Worm (Caenorhabditis elegans) whole organism, mixed stage, embryonic: ENCODE results near the gene sars-1.

Experiments
- M03D4.4 ChIP-seq: sonication (generic microtip); optimal IDR thresholded peaks from 2 replicates; lab custom pipeline; 2017; ENCODE audit warnings: mild to moderate bottlenecking, missing genetic modification characterization, missing compliant biosample characterization
- bed-3 ChIP-seq: fragments of 200-800 bp; sonication (Bioruptor generic); optimal IDR thresholded peaks from 3 replicates; lab custom pipeline; 2018; ENCODE audit warnings: mild to moderate bottlenecking, missing genetic modification characterization, moderate library complexity, missing compliant biosample characterization
- blmp-1 ChIP-seq: fragments of 150-350 bp; optimal IDR thresholded peaks from 2 replicates; lab custom pipeline; 2014; ENCODE audit warnings: missing biosample characterization, missing genetic modification characterization
- ceh-43 ChIP-seq: fragments of 200-800 bp; sonication (Bioruptor generic); optimal IDR thresholded peaks from 2 replicates; lab custom pipeline; 2018; ENCODE audit warnings: mild to moderate bottlenecking, missing genetic modification characterization, moderate library complexity, missing compliant biosample characterization
- ceh-83 ChIP-seq: fragments of 200-800 bp; sonication (Bioruptor generic); optimal IDR thresholded peaks from 2 replicates; lab custom pipeline; 2018; ENCODE audit warnings: mild to moderate bottlenecking, missing genetic modification characterization, missing compliant biosample characterization
- ces-1 ChIP-seq: fragments of 150-350 bp; optimal IDR thresholded peaks from 2 replicates; lab custom pipeline; 2014; ENCODE audit warnings: missing biosample characterization, missing genetic modification reagents, missing genetic modification characterization
- cnd-1 ChIP-seq: fragments of 200-800 bp; sonication (Bioruptor generic); optimal IDR thresholded peaks from 2 replicates; lab custom pipeline; 2018; ENCODE audit warnings: mild to moderate bottlenecking, missing genetic modification characterization, missing compliant biosample characterization
- drap-1 ChIP-seq: fragments of 200-800 bp; sonication (Bioruptor generic); optimal IDR thresholded peaks from 3 replicates; lab custom pipeline; 2018; ENCODE audit warnings: mild to moderate bottlenecking, missing genetic modification characterization, missing compliant biosample characterization
- elt-3 ChIP-seq: fragments of 150-350 bp; optimal IDR thresholded peaks from 2 replicates; lab custom pipeline; 2014; ENCODE audit warnings: missing biosample characterization, missing genetic modification characterization
- flh-1 ChIP-seq: fragments of 200-800 bp; sonication (Bioruptor generic); optimal IDR thresholded peaks from 2 replicates; lab custom pipeline; 2018; ENCODE audit warnings: mild to moderate bottlenecking, missing genetic modification characterization, moderate library complexity, missing compliant biosample characterization
- ham-2 ChIP-seq: fragments of 200-800 bp; sonication (Bioruptor generic); optimal IDR thresholded peaks from 2 replicates; lab custom pipeline; 2018; ENCODE audit warnings: mild to moderate bottlenecking, missing genetic modification characterization, missing compliant biosample characterization
- hlh-1 ChIP-seq: fragments of 150-350 bp; optimal IDR thresholded peaks from 2 replicates; lab custom pipeline; 2014; ENCODE audit warnings: missing biosample characterization, missing genetic modification reagents, missing genetic modification characterization
- lin-13 ChIP-seq: fragments of 150-350 bp; optimal IDR thresholded peaks from 2 replicates; lab custom pipeline; 2014; ENCODE audit warnings: missing biosample characterization, missing genetic modification characterization
- lsy-2 ChIP-seq: fragments of 150-350 bp; optimal IDR thresholded peaks from 2 replicates; lab custom pipeline; 2014; ENCODE audit warnings: missing biosample characterization, missing genetic modification characterization
- mab-5 ChIP-seq: fragments of 150-350 bp; optimal IDR thresholded peaks from 2 replicates; lab custom pipeline; 2014; ENCODE audit warnings: missing biosample characterization, missing genetic modification characterization
- mls-2 ChIP-seq: sonication (generic microtip); optimal IDR thresholded peaks from 2 replicates; lab custom pipeline; 2016; ENCODE audit warnings: mild to moderate bottlenecking, missing genetic modification characterization, moderate library complexity, missing compliant biosample characterization
- nhr-12 ChIP-seq: fragments of 150-350 bp; optimal IDR thresholded peaks from 2 replicates; lab custom pipeline; 2014; ENCODE audit warnings: missing biosample characterization, missing genetic modification characterization
- nhr-237 ChIP-seq: fragments of 150-350 bp; optimal IDR thresholded peaks from 2 replicates; lab custom pipeline; 2014; ENCODE audit warnings: missing biosample characterization, missing genetic modification characterization
- nhr-28 ChIP-seq: fragments of 150-350 bp; optimal IDR thresholded peaks from 2 replicates; lab custom pipeline; 2014; ENCODE audit warnings: missing biosample characterization, missing genetic modification characterization
- nhr-76 ChIP-seq: sonication (generic microtip); optimal IDR thresholded peaks from 2 replicates; lab custom pipeline; 2017; ENCODE audit warnings: missing biosample characterization, missing genetic modification characterization
- pha-4 ChIP-seq: fragments of 150-350 bp; optimal IDR thresholded peaks from 2 replicates; lab custom pipeline; 2018; ENCODE audit warnings: missing biosample characterization, missing genetic modification reagents, missing genetic modification characterization
- sptf-1 ChIP-seq: sonication (generic microtip); optimal IDR thresholded peaks from 2 replicates; lab custom pipeline; 2017; ENCODE audit warnings: mild to moderate bottlenecking, missing genetic modification characterization, moderate library complexity, missing compliant biosample characterization
- tbx-8 ChIP-seq: fragments of 200-800 bp; sonication (Bioruptor generic); optimal IDR thresholded peaks from 2 replicates; lab custom pipeline; 2018; ENCODE audit warnings: mild to moderate bottlenecking, missing genetic modification characterization, moderate library complexity, missing compliant biosample characterization
- unc-39 ChIP-seq: fragments of 150-350 bp; optimal IDR thresholded peaks from 2 replicates; lab custom pipeline; 2014; ENCODE audit warnings: missing biosample characterization, missing genetic modification characterization
- unc-62 ChIP-seq: fragments of 150-350 bp; optimal IDR thresholded peaks from 2 replicates; lab custom pipeline; 2014; ENCODE audit warnings: missing biosample characterization, missing genetic modification reagents, missing genetic modification characterization
- zip-8 ChIP-seq: fragments of 150-350 bp; optimal IDR thresholded peaks from 2 replicates; lab custom pipeline; 2014; ENCODE audit warnings: missing biosample characterization, missing genetic modification characterization
- ztf-11 ChIP-seq: fragments of 150-350 bp; optimal IDR thresholded peaks from 2 replicates; lab custom pipeline; 2014; ENCODE audit warnings: missing biosample characterization, missing genetic modification characterization

sars-1 gene

DNA sequence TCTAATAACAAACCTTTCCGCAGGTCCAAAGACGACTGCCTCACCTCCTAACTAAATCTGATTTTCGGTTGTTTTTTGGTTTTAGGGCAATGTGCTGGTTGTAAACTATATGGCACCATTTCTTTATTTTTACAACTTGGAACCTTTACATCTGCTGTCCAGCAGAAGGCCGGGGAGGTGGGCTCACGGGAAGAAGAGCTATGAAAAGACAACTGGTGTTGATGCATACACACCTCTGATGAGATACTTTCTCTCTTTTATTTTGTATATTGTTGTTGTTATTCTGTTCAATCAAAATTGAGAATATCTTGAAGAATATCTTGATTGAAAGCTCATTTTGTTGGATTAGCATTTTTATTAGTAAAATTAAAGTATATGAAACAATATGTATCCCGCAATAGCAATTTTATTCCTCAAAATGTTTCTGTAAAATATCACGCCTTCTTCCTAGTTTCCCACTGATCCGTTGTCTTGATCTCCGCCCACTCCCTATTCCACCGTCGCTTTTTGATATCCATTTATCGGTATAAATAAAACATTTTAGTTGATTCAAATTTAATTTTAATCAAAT is 25.8 kb upstream of the sars-1 start, which contains the start of gene dhp-2:
Gene dhp-2 (plus strand): TSS at position 521 of the 571 bp plus-strand sequence.
- TF ChIP-seq hlh-1 (tag; lab: Kevin White, UChicago), result peak; percentile 83
- no peak for TF ChIP-seq lsy-2 (tag; lab: Kevin White, UChicago)

DNA sequence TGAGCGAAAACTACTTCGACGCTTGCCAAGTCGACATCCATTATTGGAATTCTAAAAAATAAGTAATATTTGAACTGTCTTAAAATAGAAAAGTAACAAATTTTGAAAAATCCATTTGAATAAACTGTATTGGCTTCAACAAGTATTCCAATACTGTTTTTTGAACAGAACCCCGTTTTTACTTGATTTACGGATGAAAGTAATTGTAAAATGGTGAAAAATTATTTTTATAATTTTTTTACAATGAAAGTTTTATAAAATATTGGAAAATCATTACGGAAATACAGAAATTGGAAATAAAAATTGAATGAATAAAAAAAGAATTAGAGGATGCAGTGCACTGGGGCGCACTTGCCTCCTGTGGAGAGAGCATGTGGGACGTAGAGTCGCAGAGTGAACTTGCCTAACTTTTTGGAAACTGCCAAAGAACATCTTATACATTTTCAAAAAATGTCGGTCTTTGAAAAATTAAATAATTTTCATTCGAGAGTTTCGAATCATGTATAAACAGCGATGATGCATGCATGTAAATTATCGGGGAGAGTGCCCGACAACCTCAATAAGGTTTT is 21.2 kb upstream of the sars-1 start, which contains the start of gene rrp-1:
Gene rrp-1 (minus strand): TSS at position 51 of the 569 bp plus-strand sequence.
- TF ChIP-seq ceh-83 (GFP tag; lab: Kevin White, UChicago) (no peak), drap-1 (GFP tag; lab: Kevin White, UChicago) (no peak), nhr-28 (tag; lab: Kevin White, UChicago) (no peak), lin-13 (tag; lab: Kevin White, UChicago) (no peak), flh-1 (GFP tag; lab: Kevin White, UChicago) (no peak), tbx-8 (GFP tag; lab: Kevin White, UChicago) (no peak), bed-3 (GFP tag; lab: Kevin White, UChicago) (no peak), ham-2 (GFP tag; lab: Kevin White, UChicago) (no peak)

DNA sequence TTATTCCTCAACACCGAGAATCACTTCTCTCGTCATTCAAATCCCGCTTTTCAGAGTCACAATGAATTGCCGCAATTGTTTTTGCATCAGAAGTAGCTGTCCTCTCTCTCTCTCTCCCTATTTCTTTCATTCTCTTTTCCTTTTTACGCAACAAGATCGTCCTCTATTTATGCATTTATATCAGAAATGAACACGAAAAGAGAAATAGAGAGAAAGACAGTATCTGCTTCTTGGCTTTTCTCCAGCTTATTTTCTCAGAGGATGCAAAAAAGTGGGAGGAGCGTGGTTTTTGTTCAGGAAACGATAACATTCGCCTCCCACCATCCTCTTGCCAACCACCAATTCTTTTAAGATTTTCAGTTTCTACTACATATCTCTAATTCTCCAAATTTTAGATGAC is 20.6 kb upstream of the sars-1 start, which contains the start of gene mam-2:
Gene mam-2 (plus strand): TSS at position 301 of the 400 bp plus-strand sequence.
- no peak for TF ChIP-seq ceh-83 (GFP tag; lab: Kevin White, UChicago)
- TF ChIP-seq ham-2 (GFP tag; lab: Kevin White, UChicago), result peak; percentile 33

DNA sequence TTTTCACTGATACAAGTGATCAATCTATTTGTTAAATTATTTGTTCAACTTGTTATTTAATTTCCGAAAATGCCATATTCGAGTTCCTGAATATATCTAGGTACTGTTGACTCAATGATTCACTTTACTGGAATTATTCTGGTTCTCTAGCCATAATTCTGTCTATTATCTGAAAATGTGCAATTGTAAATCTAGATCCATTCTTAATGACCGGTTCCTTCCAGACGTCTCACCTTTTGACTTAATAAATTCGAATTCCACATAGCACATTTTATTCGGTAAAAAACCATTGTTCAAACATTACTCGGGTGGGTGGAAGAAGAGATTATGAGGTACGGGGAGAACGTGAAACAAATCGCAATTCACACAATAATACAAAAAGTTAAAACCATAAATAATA is 14.1 kb upstream of the sars-1 start:
- TF ChIP-seq ceh-43 (GFP tag; lab: Kevin White, UChicago), result no peak
- TF ChIP-seq mls-2 (tag; lab: Kevin White, UChicago), result no peak
- no peak for TF ChIP-seq ceh-83 (GFP tag; lab: Kevin White, UChicago)
- no peak for TF ChIP-seq unc-39 (tag; lab: Kevin White, UChicago)
- no peak for TF ChIP-seq mab-5 (tag; lab: Kevin White, UChicago)
- no peak for TF ChIP-seq ztf-11 (tag; lab: Kevin White, UChicago)

DNA sequence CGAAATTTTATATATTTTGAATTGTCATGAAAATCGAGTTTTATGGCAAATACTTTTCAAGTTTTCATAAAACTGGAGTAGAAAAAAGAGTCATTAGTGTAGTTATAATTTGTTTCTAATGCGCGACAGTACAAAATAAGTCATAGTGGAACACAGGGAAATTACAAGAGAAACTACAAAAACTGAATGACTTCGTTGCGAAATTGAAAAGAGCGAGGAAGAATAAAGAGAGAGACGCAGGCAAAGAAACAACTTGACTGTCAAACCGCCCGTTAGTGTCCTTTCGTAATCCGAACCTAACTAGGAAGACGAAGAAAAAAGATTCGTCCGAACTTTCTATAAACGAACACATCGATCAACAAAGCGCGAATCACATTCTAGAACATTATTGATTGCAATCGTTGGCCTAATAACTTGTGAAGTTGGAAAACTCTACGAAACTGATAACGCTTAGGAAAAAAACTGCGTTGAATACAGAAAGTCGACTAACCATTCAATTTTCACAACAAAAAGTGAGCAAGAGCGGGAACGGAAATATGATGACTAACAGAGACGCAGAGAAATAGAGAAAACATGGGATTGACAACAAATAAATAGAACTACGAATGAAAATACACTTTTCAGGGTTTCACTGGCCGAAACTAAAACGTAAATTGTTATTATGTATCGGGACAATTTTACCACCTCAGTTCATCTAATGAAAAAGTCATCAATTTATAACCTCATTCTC is 10.0 kb upstream of the sars-1 start:
- TF ChIP-seq lin-13 (tag; lab: Kevin White, UChicago) (no peak), bed-3 (GFP tag; lab: Kevin White, UChicago) (no peak), ceh-43 (GFP tag; lab: Kevin White, UChicago) (no peak), unc-39 (tag; lab: Kevin White, UChicago) (no peak), drap-1 (GFP tag; lab: Kevin White, UChicago) (no peak), ceh-83 (GFP tag; lab: Kevin White, UChicago) (no peak), mab-5 (tag; lab: Kevin White, UChicago) (no peak), pha-4 (tag; lab: Kevin White, UChicago) (no peak), ham-2 (GFP tag; lab: Kevin White, UChicago) (no peak), nhr-28 (tag; lab: Kevin White, UChicago) (no peak), ztf-11 (tag; lab: Kevin White, UChicago) (no peak), cnd-1 (tag; lab: Kevin White, UChicago) (no peak), nhr-12 (no peak), M03D4.4 (tag; lab: Kevin White, UChicago) (no peak), lsy-2 (tag; lab: Kevin White, UChicago) (no peak), unc-62 (GFP tag; lab: Kevin White, UChicago) (no peak)

DNA sequence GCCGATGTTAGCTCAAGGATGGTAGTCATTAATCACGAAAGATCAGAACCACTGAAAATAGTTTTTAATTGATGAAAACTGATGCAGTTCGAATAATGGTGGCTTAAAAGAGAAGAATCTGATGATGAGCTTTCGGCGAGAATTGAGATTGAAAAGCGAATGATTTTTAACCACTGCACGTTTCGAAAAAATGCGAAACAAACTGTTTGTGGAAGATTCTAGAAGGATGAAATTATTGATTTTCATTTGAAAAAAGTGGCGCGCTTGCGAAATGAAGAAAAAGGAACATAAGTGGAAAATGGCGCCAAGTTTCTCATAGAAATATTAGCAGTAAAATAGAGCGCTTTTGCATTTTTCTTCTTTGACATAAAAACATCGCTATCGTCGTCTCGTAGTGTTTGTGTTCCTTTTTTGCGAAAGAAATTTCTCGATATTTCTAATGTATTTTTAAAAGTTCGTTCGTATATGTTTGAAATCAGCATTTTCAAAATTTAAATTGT is 8.6 kb upstream of the sars-1 start, which contains the start of gene uba-1:
Gene uba-1 (minus strand): TSS at position 51 of the 500 bp plus-strand sequence.
- TF ChIP-seq nhr-237, result no peak
- no peak for TF ChIP-seq lin-13 (tag; lab: Kevin White, UChicago)
- TF ChIP-seq ceh-43 (GFP tag; lab: Kevin White, UChicago), result no peak
- no peak for TF ChIP-seq M03D4.4 (tag; lab: Kevin White, UChicago)
- TF ChIP-seq tbx-8 (GFP tag; lab: Kevin White, UChicago), result no peak
- no peak for TF ChIP-seq ces-1 (GFP tag; lab: Kevin White, UChicago)
- no peak for TF ChIP-seq elt-3 (tag; lab: Kevin White, UChicago)
- no peak for TF ChIP-seq nhr-28 (tag; lab: Kevin White, UChicago)
- TF ChIP-seq ham-2 (GFP tag; lab: Kevin White, UChicago), result no peak
- TF ChIP-seq lsy-2 (tag; lab: Kevin White, UChicago), result no peak
- no peak for TF ChIP-seq ceh-83 (GFP tag; lab: Kevin White, UChicago)
- TF ChIP-seq unc-62 (GFP tag; lab: Kevin White, UChicago), result no peak
- TF ChIP-seq flh-1 (GFP tag; lab: Kevin White, UChicago), result no peak
- TF ChIP-seq ztf-11 (tag; lab: Kevin White, UChicago), result no peak
- TF ChIP-seq sptf-1 (tag; lab: Kevin White, UChicago), result no peak
- no peak for TF ChIP-seq blmp-1
- no peak for TF ChIP-seq zip-8 (tag; lab: Kevin White, UChicago)
- no peak for TF ChIP-seq nhr-76
- no peak for TF ChIP-seq nhr-12
- TF ChIP-seq, all 35 proteins: peak for 0
